Worm (Caenorhabditis elegans) whole organism, L4 larva: ENCODE measurements around the gene M02D8.5.

Source experiments
- F10B5.3 ChIP-seq: sonication (generic microtip); optimal IDR thresholded peaks from 2 replicates; lab custom pipeline; 2016; ENCODE audit warnings: mild to moderate bottlenecking, missing genetic modification characterization, missing compliant biosample characterization
- F37D6.2 ChIP-seq: sonication (generic microtip); optimal IDR thresholded peaks from 2 replicates; lab custom pipeline; 2016; ENCODE audit warnings: mild to moderate bottlenecking, missing genetic modification characterization, missing compliant biosample characterization
- F44E2.7 ChIP-seq: fragments of 200-800 bp; sonication (Bioruptor generic); IDR thresholded peaks from 2 replicates; pipeline ENCODE4 v2.1.2; 2022; ENCODE audit warnings: missing genetic modification characterization, missing compliant biosample characterization
- R02D3.7 ChIP-seq: fragments of 150-350 bp; sonication (generic microtip); optimal IDR thresholded peaks from 3 replicates; lab custom pipeline; 2014; ENCODE audit warnings: missing biosample characterization, missing genetic modification characterization
- Y105C5A.15 ChIP-seq: fragments of 200-800 bp; sonication (Bioruptor generic); IDR thresholded peaks from 2 replicates; pipeline ENCODE4 v1.3.6; 2022; ENCODE audit warnings: missing genetic modification characterization, missing compliant biosample characterization
- Y48G9A.11 ChIP-seq: fragments of 200-800 bp; sonication (Bioruptor generic); IDR thresholded peaks from 2 replicates; pipeline ENCODE4 v1.3.6; 2022; ENCODE audit warnings: missing genetic modification reagents, missing genetic modification characterization, missing compliant biosample characterization
- Y5F2A.4 ChIP-seq: fragments of 200-800 bp; sonication (Bioruptor generic); optimal IDR thresholded peaks from 2 replicates; lab custom pipeline; 2018; ENCODE audit warnings: mild to moderate bottlenecking, missing genetic modification characterization, missing compliant biosample characterization
- Y75B8A.6 ChIP-seq: fragments of 200-800 bp; sonication (Bioruptor generic); IDR thresholded peaks from 2 replicates; pipeline ENCODE4 v1.3.6; 2022; ENCODE audit warnings: missing genetic modification reagents, missing genetic modification characterization, missing compliant biosample characterization
- ZK546.5 ChIP-seq, 2 experiments: sonication (generic microtip); optimal IDR thresholded peaks; 2 replicates each; lab custom pipeline; 2017; ENCODE audit warnings: missing biosample characterization in 2 of 2, missing genetic modification characterization in 2 of 2
- aly-2 ChIP-seq: sonication (generic microtip); optimal IDR thresholded peaks from 2 replicates; lab custom pipeline; 2018; ENCODE audit warnings: missing biosample characterization, missing genetic modification characterization
- ama-1 ChIP-seq: fragments of 150-350 bp; optimal IDR thresholded peaks from 2 replicates; lab custom pipeline; 2014; ENCODE audit warnings: inconsistent platforms, mixed read lengths
- arid-1 ChIP-seq: fragments of 200-800 bp; sonication (Bioruptor generic); conservative IDR thresholded peaks from 2 replicates; pipeline ENCODE4 v1.3.6; 2022; ENCODE audit warnings: missing genetic modification reagents, missing genetic modification characterization, missing compliant biosample characterization
- ceh-20 ChIP-seq: fragments of 200-800 bp; sonication (Bioruptor generic); IDR thresholded peaks from 2 replicates; pipeline ENCODE4 v1.3.6; 2022; ENCODE audit warnings: missing genetic modification reagents, missing genetic modification characterization, missing compliant biosample characterization
- ceh-28 ChIP-seq: fragments of 150-350 bp; optimal IDR thresholded peaks from 2 replicates; lab custom pipeline; 2014; ENCODE audit warnings: missing biosample characterization, missing genetic modification reagents, missing genetic modification characterization
- ctbp-1 ChIP-seq: fragments of 200-800 bp; sonication (Bioruptor generic); IDR thresholded peaks from 2 replicates; pipeline ENCODE4 v1.3.6; 2022; ENCODE audit warnings: missing genetic modification reagents, missing genetic modification characterization, missing compliant biosample characterization
- daf-16 ChIP-seq, 3 experiments: sonication (generic microtip); optimal IDR thresholded peaks; 2 replicates each; lab custom pipeline; 2016 to 2017; ENCODE audit warnings: missing genetic modification characterization in 3 of 3, missing genetic modification reagents in 3 of 3, mild to moderate bottlenecking in 2 of 3, missing compliant biosample characterization in 2 of 3, missing biosample characterization in 1 of 3, moderate library complexity in 1 of 3
- dmd-6 ChIP-seq: fragments of 200-800 bp; sonication (Bioruptor generic); IDR thresholded peaks from 2 replicates; pipeline ENCODE4 v1.3.6; 2022; ENCODE audit warnings: missing genetic modification reagents, missing genetic modification characterization, missing compliant biosample characterization
- dmd-8 ChIP-seq: fragments of 200-800 bp; sonication (Bioruptor generic); IDR thresholded peaks from 2 replicates; pipeline ENCODE4 v1.3.6; 2022; ENCODE audit warnings: missing genetic modification characterization, missing compliant biosample characterization
- dpl-1 ChIP-seq: fragments of 150-350 bp; optimal IDR thresholded peaks from 2 replicates; lab custom pipeline; 2014; ENCODE audit warnings: missing biosample characterization, missing genetic modification reagents, missing genetic modification characterization
- duxl-1 ChIP-seq: sonication (generic microtip); optimal IDR thresholded peaks from 2 replicates; lab custom pipeline; 2016; ENCODE audit warnings: mild to moderate bottlenecking, missing genetic modification characterization, moderate library complexity, missing compliant biosample characterization; ENCODE audit not compliant: poor library complexity
- egl-43 ChIP-seq: fragments of 200-800 bp; sonication (Bioruptor generic); IDR thresholded peaks from 2 replicates; pipeline ENCODE4 v1.3.6; 2022; ENCODE audit warnings: missing genetic modification reagents, missing genetic modification characterization, missing compliant biosample characterization
- fos-1 ChIP-seq: fragments of 150-350 bp; optimal IDR thresholded peaks from 2 replicates; lab custom pipeline; 2014; ENCODE audit warnings: missing biosample characterization, missing genetic modification characterization
- gei-8 ChIP-seq: fragments of 200-800 bp; sonication (Bioruptor generic); optimal IDR thresholded peaks from 2 replicates; lab custom pipeline; 2018; ENCODE audit warnings: mild to moderate bottlenecking, missing genetic modification characterization, missing compliant biosample characterization
- hlh-11 ChIP-seq: fragments of 200-800 bp; sonication (Bioruptor generic); optimal IDR thresholded peaks from 2 replicates; lab custom pipeline; 2018; ENCODE audit warnings: mild to moderate bottlenecking, missing genetic modification characterization, missing compliant biosample characterization
- hlh-30 ChIP-seq: sonication (generic microtip); optimal IDR thresholded peaks from 2 replicates; lab custom pipeline; 2017; ENCODE audit warnings: antibody characterized with exemption, mild to moderate bottlenecking, missing genetic modification characterization, missing compliant biosample characterization; ENCODE audit not compliant: insufficient read depth
- jun-1 ChIP-seq: fragments of 150-350 bp; optimal IDR thresholded peaks from 2 replicates; lab custom pipeline; 2014; ENCODE audit warnings: missing biosample characterization, missing genetic modification reagents, missing genetic modification characterization
- lin-15B ChIP-seq: fragments of 150-350 bp; sonication (generic microtip); optimal IDR thresholded peaks from 3 replicates; lab custom pipeline; 2014; ENCODE audit warnings: missing biosample characterization, missing genetic modification characterization
- lin-29 ChIP-seq: fragments of 200-800 bp; sonication (Bioruptor generic); IDR thresholded peaks from 2 replicates; pipeline ENCODE4 v1.3.6; 2022; ENCODE audit warnings: missing genetic modification reagents, missing genetic modification characterization, missing compliant biosample characterization
- lin-38 ChIP-seq: fragments of 200-800 bp; sonication (Bioruptor generic); IDR thresholded peaks from 2 replicates; pipeline ENCODE4 v1.3.6; 2022; ENCODE audit warnings: missing genetic modification reagents, missing genetic modification characterization, missing compliant biosample characterization
- lsy-2 ChIP-seq, 2 experiments: fragments of 150-350 bp in 1 of 2; sonication (generic microtip) in 1 of 2; optimal IDR thresholded peaks; 2 replicates each; lab custom pipeline; 2014 to 2017; ENCODE audit warnings: missing biosample characterization in 2 of 2, missing genetic modification characterization in 2 of 2
- madf-5 ChIP-seq, 2 experiments: fragments of 200-800 bp; sonication (Bioruptor generic); IDR thresholded peaks; 2 replicates each; pipeline ENCODE4 v1.3.6; 2022; ENCODE audit warnings: missing compliant biosample characterization in 2 of 2, missing genetic modification characterization in 2 of 2
- mdl-1 ChIP-seq, 2 experiments: fragments of 150-350 bp in 1 of 2; sonication (generic microtip) in 1 of 2; optimal IDR thresholded peaks; 2 replicates each; lab custom pipeline; 2014 to 2017; ENCODE audit warnings: missing biosample characterization in 2 of 2, missing genetic modification characterization in 2 of 2
- mxl-2 ChIP-seq: fragments of 200-800 bp; sonication (Bioruptor generic); conservative IDR thresholded peaks from 2 replicates; pipeline ENCODE4 v1.3.6; 2022; ENCODE audit warnings: missing genetic modification reagents, missing genetic modification characterization, missing compliant biosample characterization
- nhr-237 ChIP-seq: sonication (generic microtip); optimal IDR thresholded peaks from 2 replicates; lab custom pipeline; 2017; ENCODE audit warnings: missing biosample characterization, missing genetic modification characterization
- nhr-48 ChIP-seq: sonication (generic microtip); optimal IDR thresholded peaks from 2 replicates; lab custom pipeline; 2016; ENCODE audit warnings: mild to moderate bottlenecking, missing genetic modification characterization, missing compliant biosample characterization
- nhr-6 ChIP-seq: fragments of 150-350 bp; optimal IDR thresholded peaks from 2 replicates; lab custom pipeline; 2014; ENCODE audit warnings: missing biosample characterization, missing genetic modification characterization
- nhr-77 ChIP-seq: fragments of 150-350 bp; optimal IDR thresholded peaks from 2 replicates; lab custom pipeline; 2014; ENCODE audit warnings: missing biosample characterization, missing genetic modification characterization
- php-3 ChIP-seq: fragments of 200-800 bp; sonication (Bioruptor generic); IDR thresholded peaks from 2 replicates; pipeline ENCODE4 v1.3.6; 2022; ENCODE audit warnings: missing genetic modification reagents, missing genetic modification characterization, missing compliant biosample characterization
- rbr-2 ChIP-seq: sonication (generic microtip); optimal IDR thresholded peaks from 2 replicates; lab custom pipeline; 2016; ENCODE audit warnings: missing genotype, missing genetic modification characterization, missing compliant biosample characterization
- sdz-12 ChIP-seq: fragments of 200-800 bp; sonication (Bioruptor generic); optimal IDR thresholded peaks from 2 replicates; lab custom pipeline; 2018; ENCODE audit warnings: mild to moderate bottlenecking, missing genetic modification characterization, missing compliant biosample characterization
- set-16 ChIP-seq: fragments of 200-800 bp; sonication (Bioruptor generic); IDR thresholded peaks from 2 replicates; pipeline ENCODE4 v1.3.6; 2022; ENCODE audit warnings: missing genetic modification reagents, missing genetic modification characterization, missing compliant biosample characterization
- snpc-1.2 ChIP-seq: fragments of 200-800 bp; sonication (Bioruptor generic); IDR thresholded peaks from 2 replicates; pipeline ENCODE4 v1.3.6; 2022; ENCODE audit warnings: missing genetic modification reagents, missing genetic modification characterization, missing compliant biosample characterization
- unc-130 ChIP-seq: sonication (generic microtip); optimal IDR thresholded peaks from 2 replicates; lab custom pipeline; 2016; ENCODE audit warnings: missing genetic modification reagents, missing genetic modification characterization, missing compliant biosample characterization
- unc-39 ChIP-seq: sonication (generic microtip); optimal IDR thresholded peaks from 2 replicates; lab custom pipeline; 2017; ENCODE audit warnings: missing biosample characterization, missing genetic modification characterization
- unc-62 ChIP-seq, 3 experiments: fragments of 150-350 bp in 1 of 3; sonication (generic microtip); optimal IDR thresholded peaks in 2 of 3; peaks in 1 of 3; 1 replicate in 1 of 3; 2 replicates in 2 of 3; lab custom pipeline; 2014 to 2017; ENCODE audit warnings: missing biosample characterization in 3 of 3, missing genetic modification characterization in 3 of 3, missing genetic modification reagents in 3 of 3, missing genotype in 1 of 3
- vab-7 ChIP-seq: fragments of 200-800 bp; sonication (Bioruptor generic); IDR thresholded peaks from 2 replicates; pipeline ENCODE4 v1.3.6; 2022; ENCODE audit warnings: missing genetic modification reagents, missing genetic modification characterization, missing compliant biosample characterization
- zfp-3 ChIP-seq: fragments of 200-800 bp; sonication (Bioruptor generic); conservative IDR thresholded peaks from 2 replicates; pipeline ENCODE4 v1.3.6; 2022; ENCODE audit warnings: missing genetic modification reagents, missing genetic modification characterization, missing compliant biosample characterization
- zip-2 ChIP-seq: fragments of 150-350 bp; optimal IDR thresholded peaks from 2 replicates; lab custom pipeline; 2014; ENCODE audit warnings: missing biosample characterization, missing genetic modification characterization
- ztf-11 ChIP-seq: fragments of 150-350 bp; optimal IDR thresholded peaks from 2 replicates; lab custom pipeline; 2014; ENCODE audit warnings: missing biosample characterization, missing genetic modification characterization
- ztf-7 ChIP-seq: fragments of 150-350 bp; optimal IDR thresholded peaks from 2 replicates; lab custom pipeline; 2014; ENCODE audit warnings: missing biosample characterization, missing genetic modification characterization

M02D8.5 gene

ce11 chrX:8796699-8797282, 35.4 kb upstream of the M02D8.5 start, which contains the start of gene R04E5.7 (continued):
- TF ChIP-seq nhr-77 (no peak), zip-2 (tag; lab: Kevin White, UChicago) (no peak), lin-15B (tag; lab: Kevin White, UChicago) (no peak), ctbp-1 (GFP tag; lab: Robert Waterston, UW) (peak; percentile 52; the same call in 1 of the 2 replicates), R02D3.7 (tag; lab: Kevin White, UChicago) (no peak), daf-16 (GFP tag; optimal IDR thresholded peaks at IDR 0.05; lab: Kevin White, UChicago) (no peak), daf-16 (tag; optimal IDR thresholded peaks at IDR 0.05; lab: Kevin White, UChicago) (peak; percentile 66), ceh-20 (no peak), ceh-28 (tag; lab: Kevin White, UChicago) (no peak), dmd-6 (peak; percentile 57), nhr-6 (tag; lab: Kevin White, UChicago) (no peak), snpc-1.2 (GFP tag; lab: Robert Waterston, UW) (peak; percentile 82), Y105C5A.15 (GFP tag; lab: Robert Waterston, UW) (no peak), dpl-1 (GFP tag; lab: Kevin White, UChicago) (no peak), unc-39 (tag; lab: Kevin White, UChicago) (no peak), F44E2.7 (GFP tag; lab: Robert Waterston, UW) (0 out of 2 replicates have a peak, but pooled peaks have one; percentile 42), Y5F2A.4 (no peak), jun-1 (tag; lab: Kevin White, UChicago) (no peak), madf-5 (GFP tag; IDR thresholded peaks at IDR 0.05; lab: Robert Waterston, UW) (no peak), ztf-11 (no peak), egl-43 (GFP tag; lab: Robert Waterston, UW) (peak; percentile 82), rbr-2 (tag; lab: Kevin White, UChicago) (peak; percentile 54), mdl-1 (tag; optimal IDR thresholded peaks at IDR 0.05; lab: Kevin White, UChicago) (peak in 1 of 2 experiments; percentile 20), Y48G9A.11 (peak; percentile 16; the same call in 1 of the 2 replicates), lsy-2 (tag; optimal IDR thresholded peaks at IDR 0.05; lab: Kevin White, UChicago) (peak in 1 of 2 experiments; percentile 42), set-16 (GFP tag; lab: Robert Waterston, UW) (no peak), unc-130 (GFP tag; lab: Kevin White, UChicago) (no peak), mxl-2 (GFP tag; lab: Robert Waterston, UW) (no peak), lin-29 (GFP tag; lab: Robert Waterston, UW) (no peak), nhr-237 (no peak), php-3 (no peak), arid-1 (GFP tag; lab: Robert Waterston, UW) (peak; percentile 63), F10B5.3 (tag; lab: Kevin White, UChicago) (no peak), vab-7 (peak; percentile 57; the same call in 1 of the 2 replicates), aly-2 (tag; lab: Kevin White, UChicago) (no peak), hlh-30 (tag; lab: Kevin White, UChicago) (peak; percentile 65), Y75B8A.6 (GFP tag; lab: Robert Waterston, UW) (0 out of 2 replicates have a peak, but pooled peaks have one; percentile 53), gei-8 (GFP tag; lab: Kevin White, UChicago) (no peak), duxl-1 (tag; lab: Kevin White, UChicago) (no peak), sdz-12 (GFP tag; lab: Kevin White, UChicago) (no peak), zfp-3 (GFP tag; lab: Robert Waterston, UW) (no peak), ama-1 (lab: Kevin White, UChicago) (no peak), hlh-11 (tag; lab: Kevin White, UChicago) (peak; percentile 44), dmd-8 (GFP tag; lab: Robert Waterston, UW) (no peak), ZK546.5 (tag; optimal IDR thresholded peaks at IDR 0.05; lab: Kevin White, UChicago) (no peak), F37D6.2 (tag; lab: Kevin White, UChicago) (no peak), unc-62 (GFP tag; optimal IDR thresholded peaks at IDR 0.05 in 1 of 2; lab: Kevin White, UChicago) (peak in 1 of 2 experiments; percentile 91), unc-62 (tag; optimal IDR thresholded peaks at IDR 0.05; lab: Kevin White, UChicago) (no peak), nhr-48 (tag; lab: Kevin White, UChicago) (no peak), ztf-7 (tag; lab: Kevin White, UChicago) (no peak), fos-1 (no peak), lin-38 (GFP tag; lab: Robert Waterston, UW) (peak; percentile 62)
